Fruit fly (Drosophila melanogaster): ENCODE data around the gene CG7906.

DNA sequence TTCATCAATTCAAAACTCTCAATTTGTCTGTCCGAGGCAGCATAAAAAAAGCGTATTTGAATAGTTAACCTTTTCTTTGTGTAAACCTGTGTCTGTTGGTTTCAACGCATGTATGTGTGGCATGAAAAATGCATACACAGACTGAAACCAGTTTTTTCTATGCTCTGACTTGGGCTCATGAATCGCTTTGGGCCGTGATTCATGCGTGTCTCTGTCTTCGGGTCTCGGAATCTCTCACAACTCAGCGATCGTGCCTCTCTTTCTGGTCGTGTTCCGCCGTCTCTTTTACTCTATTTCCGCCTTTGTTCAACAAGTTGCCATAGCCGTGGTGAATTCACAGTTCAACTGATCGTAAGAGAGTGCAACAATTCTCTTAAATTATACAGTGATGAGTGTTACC is 35.5 kb upstream of the CG7906 start:
- TF ChIP-seq CG8478 (optimal IDR thresholded peaks at IDR 0.05) (no peak), CTCF (optimal IDR thresholded peaks at IDR 0.05) (peak in 1 of 2 experiments; percentile 4)

Measured in S2 (cell line).